Fruit fly (Drosophila melanogaster): ENCODE measurements around the gene Sgs3.

Gene Sgs3

DNA sequence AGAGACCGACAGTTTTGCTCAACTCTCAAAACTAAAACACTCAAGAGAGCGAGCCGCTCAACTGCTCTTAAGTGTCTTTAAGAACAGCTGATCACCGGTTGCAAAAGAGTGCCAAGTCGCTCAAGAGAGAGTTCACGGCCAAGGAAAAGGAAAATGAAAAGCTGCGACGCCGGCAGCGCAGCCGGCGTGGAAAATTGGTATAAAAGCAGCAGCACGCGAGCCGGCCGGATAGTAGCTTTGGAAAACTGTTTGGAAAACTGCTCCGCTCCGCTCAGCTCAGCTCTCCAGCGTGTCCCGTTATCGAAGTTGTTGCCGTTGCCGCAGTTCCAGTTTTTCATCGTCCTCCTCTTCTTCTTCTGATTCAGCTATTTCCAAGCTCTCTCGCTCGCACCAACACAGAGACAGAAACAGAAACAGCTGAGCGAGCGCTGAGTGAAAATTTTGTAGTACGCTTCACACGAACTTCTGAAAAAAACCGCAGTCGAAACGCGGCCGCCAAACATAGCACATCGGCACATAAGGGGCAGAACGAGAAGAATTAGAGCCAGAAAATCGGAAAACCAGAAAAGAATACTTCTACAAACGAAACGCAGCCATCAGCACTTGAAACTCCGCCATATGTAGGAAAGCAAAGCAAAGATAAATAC is 24.6 kb upstream of the Sgs3 start, which contains the start of gene chrb (continued):
- peak; percentile 76; the same call in 1 of the 3 replicates for TF ChIP-seq gce (GFP tag; IDR thresholded peaks at IDR 0.05)
- peak; percentile 44; the same call in 1 of the 2 replicates for TF ChIP-seq stc (GFP tag; IDR thresholded peaks at IDR 0.05)
- peak; percentile 17 for TF ChIP-seq tin (GFP tag; optimal IDR thresholded peaks at IDR 0.05)
- TF ChIP-seq CG3281 (GFP tag; optimal IDR thresholded peaks at IDR 0.05) = peak; percentile 64
- peak; percentile 55 for TF ChIP-seq D19A (tag; optimal IDR thresholded peaks at IDR 0.05)
- no peak for TF ChIP-seq D (optimal IDR thresholded peaks at IDR 0.05)
- peak; percentile 24 for TF ChIP-seq D (GFP tag; optimal IDR thresholded peaks at IDR 0.05)
- peak; percentile 61 for TF ChIP-seq CG6765 (GFP tag; optimal IDR thresholded peaks at IDR 0.05)
- TF ChIP-seq CG13424 (tag; optimal IDR thresholded peaks at IDR 0.05) = no peak
- 0 out of 2 replicates have a peak, but pooled peaks have one; percentile 27 for TF ChIP-seq CG10366 (GFP tag; IDR thresholded peaks at IDR 0.05)
- TF ChIP-seq Neu2 (GFP tag; optimal IDR thresholded peaks at IDR 0.05; ENCODE audit: borderline replicate concordance) = no peak
- TF ChIP-seq pho (GFP tag; optimal IDR thresholded peaks at IDR 0.05) = no peak
- TF ChIP-seq CG7963 (GFP tag; IDR thresholded peaks at IDR 0.05; ENCODE audit: partially characterized antibody) = 0 out of 3 replicates have a peak, but pooled peaks have one; percentile 38
- TF ChIP-seq CG4404 (GFP tag; IDR thresholded peaks at IDR 0.05) = no peak
- peak; percentile 43 for TF ChIP-seq CG10209 (GFP tag; optimal IDR thresholded peaks at IDR 0.05)
- peak; percentile 36 for TF ChIP-seq NfI (GFP tag; optimal IDR thresholded peaks at IDR 0.05)
- no peak for TF ChIP-seq CG15601 (tag; optimal IDR thresholded peaks at IDR 0.05)
- peak; percentile 25; the same call in 1 of the 2 replicates for TF ChIP-seq slbo (GFP tag; IDR thresholded peaks at IDR 0.05)
- TF ChIP-seq CG18262 (tag; optimal IDR thresholded peaks at IDR 0.05) = peak; percentile 46
- no peak; the same call in 2 of the 3 replicates for TF ChIP-seq CG11093 (GFP tag; IDR thresholded peaks at IDR 0.05)
- no peak for TF ChIP-seq CG14441 (GFP tag; IDR thresholded peaks at IDR 0.05)
- TF ChIP-seq Tbp (GFP tag; optimal IDR thresholded peaks at IDR 0.05) = peak; percentile 29
- peak; percentile 41 for TF ChIP-seq CG12659 (GFP tag; optimal IDR thresholded peaks at IDR 0.05)
- no peak for TF ChIP-seq BEAF-32 (GFP tag; optimal IDR thresholded peaks at IDR 0.05)
- no peak for TF ChIP-seq gsb (GFP tag; IDR thresholded peaks at IDR 0.05)
- peak; percentile 86 for TF ChIP-seq ci (GFP tag; IDR thresholded peaks at IDR 0.05)
- peak; percentile 84 for TF ChIP-seq CG34376 (GFP tag; optimal IDR thresholded peaks at IDR 0.05)
- no peak for TF ChIP-seq hkb (optimal IDR thresholded peaks at IDR 0.05)
- peak; percentile 73 for TF ChIP-seq hkb (GFP tag; IDR thresholded peaks at IDR 0.05)
- TF ChIP-seq Atf3 (GFP tag; optimal IDR thresholded peaks at IDR 0.05) = no peak
- TF ChIP-seq zf30C (GFP tag; optimal IDR thresholded peaks at IDR 0.05) = peak; percentile 28
- no peak for TF ChIP-seq ro (GFP tag; IDR thresholded peaks at IDR 0.05)
- peak; percentile 52; the same call in 1 of the 2 replicates for TF ChIP-seq tna (GFP tag; IDR thresholded peaks at IDR 0.05; ENCODE audit: partially characterized antibody)
- no peak for TF ChIP-seq Hr39 (optimal IDR thresholded peaks at IDR 0.05)
- TF ChIP-seq CG6689 (GFP tag; IDR thresholded peaks at IDR 0.05) = no peak
- TF ChIP-seq CG6654 (GFP tag; optimal IDR thresholded peaks at IDR 0.05) = no peak
- TF ChIP-seq CG15696 (tag; optimal IDR thresholded peaks at IDR 0.05) = no peak
- TF ChIP-seq crc (GFP tag; optimal IDR thresholded peaks at IDR 0.05) = no peak
- peak; percentile 19 for TF ChIP-seq da (GFP tag; optimal IDR thresholded peaks at IDR 0.05)
- TF ChIP-seq CG4282 (GFP tag; optimal IDR thresholded peaks at IDR 0.05) = peak; percentile 43
- peak; percentile 86 for TF ChIP-seq abd-A (tag; optimal IDR thresholded peaks at IDR 0.05)
- peak; percentile 69 for TF ChIP-seq lilli (GFP tag; optimal IDR thresholded peaks at IDR 0.05)
- peak; percentile 81 for TF ChIP-seq HmgD (GFP tag; optimal IDR thresholded peaks at IDR 0.05)
- peak; percentile 41; the same call in 1 of the 3 replicates for TF ChIP-seq CG11695 (GFP tag; IDR thresholded peaks at IDR 0.05)
- peak; percentile 62 for TF ChIP-seq kah (GFP tag; optimal IDR thresholded peaks at IDR 0.05)
- peak; percentile 59; the same call in 1 of the 2 replicates for TF ChIP-seq CG32532 (GFP tag; IDR thresholded peaks at IDR 0.05)
- no peak for TF ChIP-seq B-H2 (GFP tag; optimal IDR thresholded peaks at IDR 0.05)
- TF ChIP-seq cas (GFP tag; IDR thresholded peaks at IDR 0.05) = no peak
- peak; percentile 64 for TF ChIP-seq CG6813 (GFP tag; optimal IDR thresholded peaks at IDR 0.05)
- no peak for TF ChIP-seq HLH54F (GFP tag; optimal IDR thresholded peaks at IDR 0.05)
- peak; percentile 80 for TF ChIP-seq CG12769 (tag; optimal IDR thresholded peaks at IDR 0.05)

Data from whole organism, embryonic.